Worm (Caenorhabditis elegans): ENCODE results near the gene F14H3.4.

ce11 chrV:16036166-16036565, 18.7 kb downstream of the F14H3.4 start, which contains the start of gene T10C6.10:
- no peak for TF ChIP-seq dmd-4 (tag; optimal IDR thresholded peaks at IDR 0.05; ENCODE audit: borderline replicate concordance)
- TF ChIP-seq fax-1 (tag; optimal IDR thresholded peaks at IDR 0.05), result no peak
- no peak for TF ChIP-seq sox-4 (tag; optimal IDR thresholded peaks at IDR 0.05)
- TF ChIP-seq nhr-232 (tag; optimal IDR thresholded peaks at IDR 0.05), result no peak
- no peak for TF ChIP-seq ceh-22 (tag; optimal IDR thresholded peaks at IDR 0.05)
- no peak for TF ChIP-seq pag-3 (tag; optimal IDR thresholded peaks at IDR 0.05; ENCODE audit: borderline replicate concordance)
- no peak for TF ChIP-seq pha-4 (tag; optimal IDR thresholded peaks at IDR 0.05)
- TF ChIP-seq ceh-18 (tag; optimal IDR thresholded peaks at IDR 0.05), result no peak
- TF ChIP-seq nhr-11 (tag; optimal IDR thresholded peaks at IDR 0.05), result no peak
- TF ChIP-seq lin-11 (tag; optimal IDR thresholded peaks at IDR 0.05), result no peak
- TF ChIP-seq ref-2 (tag; optimal IDR thresholded peaks at IDR 0.05), result no peak
- TF ChIP-seq ets-4 (tag; optimal IDR thresholded peaks at IDR 0.05), result no peak
- no peak for TF ChIP-seq rnt-1 (tag; optimal IDR thresholded peaks at IDR 0.05)

Measured in whole organism, late embryonic.